Worm (Caenorhabditis elegans) whole organism, L1 larva: ENCODE measurements around the gene rabn-5.
A peak's percentile ranks its signal among the peaks of the same experiment; 100 is the strongest.

Experiments used
- C16A3.4 ChIP-seq: fragments of 150-350 bp; optimal IDR thresholded peaks from 2 replicates; lab custom pipeline; 2014; ENCODE audit warnings: missing biosample characterization, missing genetic modification characterization
- Y116A8C.19 ChIP-seq: sonication (generic microtip); optimal IDR thresholded peaks from 2 replicates; lab custom pipeline; 2016; ENCODE audit warnings: missing compliant biosample characterization, missing genetic modification characterization, borderline replicate concordance
- alr-1 ChIP-seq: fragments of 200-800 bp; sonication (Bioruptor generic); optimal IDR thresholded peaks from 2 replicates; lab custom pipeline; 2018; ENCODE audit warnings: borderline replicate concordance, mild to moderate bottlenecking, missing genetic modification characterization, missing compliant biosample characterization
- blmp-1 ChIP-seq: fragments of 150-350 bp; optimal IDR thresholded peaks from 2 replicates; lab custom pipeline; 2014; ENCODE audit warnings: missing biosample characterization, missing genetic modification characterization
- ceh-82 ChIP-seq, 3 experiments: fragments of 150-350 bp in 1 of 3; sonication (generic microtip) in 2 of 3; optimal IDR thresholded peaks; 2 replicates each; lab custom pipeline; 2014 to 2017; ENCODE audit warnings: missing biosample characterization in 3 of 3, missing genetic modification characterization in 3 of 3
- ceh-88 ChIP-seq: fragments of 200-800 bp; sonication (Bioruptor generic); IDR thresholded peaks from 2 replicates; pipeline ENCODE4 v1.3.6; 2022; ENCODE audit warnings: missing genetic modification characterization, missing compliant biosample characterization
- ceh-90 ChIP-seq: sonication (generic microtip); optimal IDR thresholded peaks from 2 replicates; lab custom pipeline; 2016; ENCODE audit warnings: missing genetic modification characterization, missing compliant biosample characterization
- dsc-1 ChIP-seq: sonication (generic microtip); optimal IDR thresholded peaks from 2 replicates; lab custom pipeline; 2016; ENCODE audit warnings: mild to moderate bottlenecking, missing genetic modification characterization, missing compliant biosample characterization
- efl-3 ChIP-seq: fragments of 200-800 bp; sonication (Bioruptor generic); optimal IDR thresholded peaks from 2 replicates; lab custom pipeline; 2018; ENCODE audit warnings: mild to moderate bottlenecking, missing genetic modification characterization, missing compliant biosample characterization
- egl-13 ChIP-seq: sonication (generic microtip); optimal IDR thresholded peaks from 2 replicates; lab custom pipeline; 2016; ENCODE audit warnings: missing genotype, missing genetic modification reagents, missing genetic modification characterization, missing compliant biosample characterization
- elt-2 ChIP-seq: sonication (generic microtip); optimal IDR thresholded peaks from 2 replicates; lab custom pipeline; 2016; ENCODE audit warnings: missing genetic modification characterization, mild to moderate bottlenecking, inconsistent platforms, missing compliant biosample characterization, missing genetic modification reagents
- elt-3 ChIP-seq, 6 experiments: fragments of 150-350 bp in 1 of 6; sonication (generic microtip); optimal IDR thresholded peaks; 2 replicates each; lab custom pipeline; 2017 to 2018; ENCODE audit warnings: missing biosample characterization in 6 of 6, missing genetic modification characterization in 6 of 6, inconsistent platforms in 1 of 6
- fkh-4 ChIP-seq: sonication (generic microtip); optimal IDR thresholded peaks from 2 replicates; lab custom pipeline; 2016; ENCODE audit warnings: missing compliant biosample characterization, missing genetic modification characterization, borderline replicate concordance
- hlh-17 ChIP-seq: fragments of 200-800 bp; sonication (Bioruptor generic); optimal IDR thresholded peaks from 2 replicates; lab custom pipeline; 2018; ENCODE audit warnings: missing genetic modification characterization, mild to moderate bottlenecking, missing compliant biosample characterization, moderate library complexity, borderline replicate concordance
- hlh-4 ChIP-seq: sonication (generic microtip); optimal IDR thresholded peaks from 2 replicates; lab custom pipeline; 2016; ENCODE audit warnings: mild to moderate bottlenecking, missing genetic modification characterization, missing compliant biosample characterization
- hpl-2 ChIP-seq: fragments of 150-350 bp; optimal IDR thresholded peaks from 2 replicates; lab custom pipeline; 2014; ENCODE audit warnings: missing biosample characterization, missing genetic modification reagents, missing genetic modification characterization
- isw-1 ChIP-seq: fragments of 200-800 bp; sonication (Bioruptor generic); IDR thresholded peaks from 2 replicates; pipeline ENCODE4 v1.3.6; 2022; ENCODE audit warnings: missing genetic modification characterization, missing compliant biosample characterization
- lin-13 ChIP-seq: fragments of 150-350 bp; optimal IDR thresholded peaks from 2 replicates; lab custom pipeline; 2014; ENCODE audit warnings: missing biosample characterization, missing genetic modification reagents, missing genetic modification characterization
- lin-14 ChIP-seq: fragments of 200-800 bp; sonication (Bioruptor generic); optimal IDR thresholded peaks from 2 replicates; lab custom pipeline; 2018; ENCODE audit warnings: mild to moderate bottlenecking, missing genetic modification characterization, moderate library complexity, missing compliant biosample characterization
- lin-39 ChIP-seq: fragments of 150-350 bp; optimal IDR thresholded peaks from 2 replicates; lab custom pipeline; 2014; ENCODE audit warnings: missing biosample characterization, missing genetic modification reagents, missing genetic modification characterization
- lir-3 ChIP-seq: sonication (generic microtip); optimal IDR thresholded peaks from 2 replicates; lab custom pipeline; 2016; ENCODE audit warnings: mild to moderate bottlenecking, missing genetic modification characterization, moderate library complexity, missing compliant biosample characterization; ENCODE audit not compliant: poor library complexity
- mab-9 ChIP-seq: fragments of 200-800 bp; sonication (Bioruptor generic); IDR thresholded peaks from 2 replicates; pipeline ENCODE4 v1.3.6; 2022; ENCODE audit warnings: missing genetic modification reagents, missing genetic modification characterization, missing compliant biosample characterization
- mdl-1 ChIP-seq, 2 experiments: fragments of 150-350 bp; optimal IDR thresholded peaks; 2 replicates each; lab custom pipeline; 2014 to 2017; ENCODE audit warnings: missing biosample characterization in 2 of 2, missing genetic modification characterization in 2 of 2, inconsistent platforms in 1 of 2
- mef-2 ChIP-seq: fragments of 150-350 bp; optimal IDR thresholded peaks from 2 replicates; lab custom pipeline; 2014; ENCODE audit warnings: missing biosample characterization, missing genetic modification characterization
- nhr-11 ChIP-seq: fragments of 150-350 bp; optimal IDR thresholded peaks from 2 replicates; lab custom pipeline; 2014; ENCODE audit warnings: missing biosample characterization, missing genetic modification characterization
- nhr-12 ChIP-seq: sonication (generic microtip); optimal IDR thresholded peaks from 2 replicates; lab custom pipeline; 2017; ENCODE audit warnings: missing biosample characterization, missing genetic modification characterization
- nhr-19 ChIP-seq: fragments of 200-800 bp; sonication (Bioruptor generic); conservative IDR thresholded peaks from 2 replicates; pipeline ENCODE4 v1.3.6; 2022; ENCODE audit warnings: missing genetic modification characterization, missing compliant biosample characterization
- nhr-20 ChIP-seq: sonication (generic microtip); optimal IDR thresholded peaks from 2 replicates; lab custom pipeline; 2016; ENCODE audit warnings: mild to moderate bottlenecking, missing genetic modification characterization, missing compliant biosample characterization
- nhr-237 ChIP-seq: fragments of 150-350 bp; optimal IDR thresholded peaks from 2 replicates; lab custom pipeline; 2014; ENCODE audit warnings: missing biosample characterization, missing genetic modification characterization
- nhr-47 ChIP-seq: sonication (generic microtip); optimal IDR thresholded peaks from 2 replicates; lab custom pipeline; 2016; ENCODE audit warnings: mild to moderate bottlenecking, missing genetic modification characterization, moderate library complexity, missing compliant biosample characterization
- nhr-71 ChIP-seq: sonication (generic microtip); optimal IDR thresholded peaks from 2 replicates; lab custom pipeline; 2016; ENCODE audit warnings: mild to moderate bottlenecking, missing genetic modification characterization, moderate library complexity, missing compliant biosample characterization
- nhr-90 ChIP-seq: sonication (generic microtip); optimal IDR thresholded peaks from 2 replicates; lab custom pipeline; 2016; ENCODE audit warnings: mild to moderate bottlenecking, missing genetic modification characterization, missing compliant biosample characterization; ENCODE audit not compliant: poor library complexity
- pag-3 ChIP-seq: sonication (generic microtip); optimal IDR thresholded peaks from 2 replicates; lab custom pipeline; 2017; ENCODE audit warnings: missing genetic modification characterization, mild to moderate bottlenecking, missing compliant biosample characterization, antibody characterized with exemption, borderline replicate concordance; ENCODE audit not compliant: insufficient read depth
- pqm-1 ChIP-seq: sonication (generic microtip); optimal IDR thresholded peaks from 3 replicates; lab custom pipeline; 2017; ENCODE audit warnings: missing biosample characterization, missing genetic modification characterization
- rnt-1 ChIP-seq: sonication (generic microtip); optimal IDR thresholded peaks from 2 replicates; lab custom pipeline; 2016; ENCODE audit warnings: mild to moderate bottlenecking, missing genetic modification characterization, moderate library complexity, missing compliant biosample characterization
- skn-1 ChIP-seq: fragments of 150-350 bp; optimal IDR thresholded peaks from 2 replicates; lab custom pipeline; 2014; ENCODE audit warnings: missing biosample characterization, missing genetic modification characterization
- snu-23 ChIP-seq: sonication (generic microtip); optimal IDR thresholded peaks from 2 replicates; lab custom pipeline; 2016; ENCODE audit warnings: missing genetic modification characterization, missing compliant biosample characterization
- sox-4 ChIP-seq: sonication (generic microtip); optimal IDR thresholded peaks from 2 replicates; lab custom pipeline; 2016; ENCODE audit warnings: missing genetic modification characterization, missing compliant biosample characterization
- swsn-7 ChIP-seq: sonication (generic microtip); optimal IDR thresholded peaks from 2 replicates; lab custom pipeline; 2016; ENCODE audit warnings: missing genetic modification characterization, missing compliant biosample characterization
- tbx-2 ChIP-seq: sonication (generic microtip); optimal IDR thresholded peaks from 2 replicates; lab custom pipeline; 2016; ENCODE audit warnings: missing genetic modification characterization, missing compliant biosample characterization
- unc-30 ChIP-seq: sonication (generic microtip); optimal IDR thresholded peaks from 2 replicates; lab custom pipeline; 2017; ENCODE audit warnings: missing biosample characterization, missing genetic modification characterization
- unc-62 ChIP-seq: fragments of 150-350 bp; optimal IDR thresholded peaks from 2 replicates; lab custom pipeline; 2014; ENCODE audit warnings: missing biosample characterization, missing genetic modification reagents, missing genetic modification characterization
- xbp-1 ChIP-seq: sonication (generic microtip); optimal IDR thresholded peaks from 2 replicates; lab custom pipeline; 2016; ENCODE audit warnings: missing genetic modification characterization, missing compliant biosample characterization
- zag-1 ChIP-seq: fragments of 150-350 bp; optimal IDR thresholded peaks from 2 replicates; lab custom pipeline; 2014; ENCODE audit warnings: missing biosample characterization, missing genetic modification characterization
- zip-4 ChIP-seq: fragments of 200-800 bp; sonication (Bioruptor generic); optimal IDR thresholded peaks from 2 replicates; lab custom pipeline; 2018; ENCODE audit warnings: mild to moderate bottlenecking, missing genetic modification characterization, moderate library complexity, missing compliant biosample characterization
- ztf-4 ChIP-seq: fragments of 150-350 bp; optimal IDR thresholded peaks from 2 replicates; lab custom pipeline; 2014; ENCODE audit warnings: missing biosample characterization, missing genetic modification characterization

The rabn-5 gene

ce11 chrIII:5871760-5872159, 7.4 kb downstream of the rabn-5 start, which contains the start of the genes F01F1.11 and F01F1.3 (continued):
- TF ChIP-seq zag-1 = no peak
- no peak for TF ChIP-seq hpl-2 (GFP tag; lab: Kevin White, UChicago)
- TF ChIP-seq ceh-88 = no peak
- TF ChIP-seq mdl-1 (tag; optimal IDR thresholded peaks at IDR 0.05; lab: Kevin White, UChicago) = peak in 1 of 2 experiments; percentile 57
- peak; percentile 92 for TF ChIP-seq sox-4 (tag; lab: Kevin White, UChicago)
- peak; percentile 59 for TF ChIP-seq dsc-1 (tag; lab: Kevin White, UChicago)
- no peak for TF ChIP-seq unc-62 (GFP tag; lab: Kevin White, UChicago)
- peak; percentile 93 for TF ChIP-seq nhr-47 (tag; lab: Kevin White, UChicago)
- peak; percentile 91 for TF ChIP-seq ceh-90 (tag; lab: Kevin White, UChicago)
- TF ChIP-seq elt-2 (tag; lab: Kevin White, UChicago) = peak; percentile 52
- TF ChIP-seq swsn-7 (tag; lab: Kevin White, UChicago) = peak; percentile 89
- no peak for TF ChIP-seq unc-30 (tag; lab: Kevin White, UChicago)
- peak; percentile 70 for TF ChIP-seq skn-1 (tag; lab: Kevin White, UChicago)
- peak; percentile 89 for TF ChIP-seq nhr-20 (tag; lab: Kevin White, UChicago)
- TF ChIP-seq nhr-19 (GFP tag; lab: Robert Waterston, UW) = peak; percentile 89
- TF ChIP-seq mef-2 (tag; lab: Kevin White, UChicago) = peak; percentile 13
- peak; percentile 89 for TF ChIP-seq xbp-1 (tag; lab: Kevin White, UChicago)
- peak; percentile 48 for TF ChIP-seq efl-3
- TF ChIP-seq snu-23 (GFP tag; lab: Kevin White, UChicago) = peak; percentile 90
- TF ChIP-seq C16A3.4 = peak; percentile 81
- TF ChIP-seq pqm-1 (tag; lab: Kevin White, UChicago) = no peak
- TF ChIP-seq hlh-4 = peak; percentile 50
- peak; percentile 83 for TF ChIP-seq lin-13 (GFP tag; lab: Kevin White, UChicago)
- TF ChIP-seq ceh-82 (tag; optimal IDR thresholded peaks at IDR 0.05; lab: Kevin White, UChicago) = peak; percentile 69 to 82 (median 79)
- no peak for TF ChIP-seq alr-1 (tag; lab: Kevin White, UChicago)
- peak; percentile 90 for TF ChIP-seq egl-13
- TF ChIP-seq nhr-90 (tag; lab: Kevin White, UChicago) = peak; percentile 92
- TF ChIP-seq nhr-237 (tag; lab: Kevin White, UChicago) = no peak
- no peak for TF ChIP-seq nhr-12 (tag; lab: Kevin White, UChicago)
- TF ChIP-seq lin-39 = peak; percentile 31
- no peak for TF ChIP-seq pag-3

- TF ChIP-seq rnt-1 (tag; lab: Kevin White, UChicago) (peak; percentile 42), snu-23 (GFP tag; lab: Kevin White, UChicago) (no peak), ceh-88 (no peak), alr-1 (tag; lab: Kevin White, UChicago) (no peak), elt-3 (tag; optimal IDR thresholded peaks at IDR 0.05; lab: Kevin White, UChicago) (no peak), dsc-1 (tag; lab: Kevin White, UChicago) (peak; percentile 98), elt-2 (tag; lab: Kevin White, UChicago) (no peak), mab-9 (GFP tag; lab: Robert Waterston, UW) (no peak), lir-3 (tag; lab: Kevin White, UChicago) (no peak), Y116A8C.19 (tag; lab: Kevin White, UChicago) (no peak), hlh-17 (no peak), isw-1 (GFP tag; lab: Robert Waterston, UW) (no peak), C16A3.4 (no peak), sox-4 (tag; lab: Kevin White, UChicago) (no peak), fkh-4 (tag; lab: Kevin White, UChicago) (peak; percentile 90), lin-14 (peak; percentile 31), tbx-2 (tag; lab: Kevin White, UChicago) (no peak), ztf-4 (no peak), nhr-11 (no peak), blmp-1 (no peak), skn-1 (tag; lab: Kevin White, UChicago) (no peak), nhr-71 (tag; lab: Kevin White, UChicago) (peak; percentile 23), zip-4 (GFP tag; lab: Kevin White, UChicago) (no peak)
- TF ChIP-seq, all 84 proteins: peak for 5
Measured at ce11 chrIII:5872288-5872687, 7.9 kb downstream of the rabn-5 start.
